Worm (Caenorhabditis elegans) whole organism, mixed stage, embryonic: ENCODE measurements around the gene Y36E3A.2.

Experiments
- ceh-83 ChIP-seq: fragments of 200-800 bp; sonication (Bioruptor generic); optimal IDR thresholded peaks from 2 replicates; lab custom pipeline; 2018; ENCODE audit warnings: mild to moderate bottlenecking, missing genetic modification characterization, missing compliant biosample characterization
- elt-1 ChIP-seq: sonication (generic microtip); optimal IDR thresholded peaks from 2 replicates; lab custom pipeline; 2017; ENCODE audit warnings: missing genetic modification characterization, mild to moderate bottlenecking, missing compliant biosample characterization, antibody characterized with exemption, moderate library complexity, borderline replicate concordance; ENCODE audit not compliant: insufficient read depth
- mep-1 ChIP-seq: fragments of 150-350 bp; optimal IDR thresholded peaks from 2 replicates; lab custom pipeline; 2017; ENCODE audit warnings: missing biosample characterization, missing genetic modification reagents, missing genetic modification characterization, inconsistent platforms
- nhr-237 ChIP-seq: fragments of 150-350 bp; optimal IDR thresholded peaks from 2 replicates; lab custom pipeline; 2014; ENCODE audit warnings: missing biosample characterization, missing genetic modification characterization
- nhr-76 ChIP-seq: sonication (generic microtip); optimal IDR thresholded peaks from 2 replicates; lab custom pipeline; 2017; ENCODE audit warnings: missing biosample characterization, missing genetic modification characterization
- snpc-4 ChIP-seq: fragments of 150-350 bp; optimal IDR thresholded peaks from 2 replicates; lab custom pipeline; 2014; ENCODE audit warnings: missing biosample characterization, missing genetic modification characterization
- sptf-1 ChIP-seq: sonication (generic microtip); optimal IDR thresholded peaks from 2 replicates; lab custom pipeline; 2017; ENCODE audit warnings: mild to moderate bottlenecking, missing genetic modification characterization, moderate library complexity, missing compliant biosample characterization
- ztf-11 ChIP-seq: fragments of 150-350 bp; optimal IDR thresholded peaks from 2 replicates; lab custom pipeline; 2014; ENCODE audit warnings: missing biosample characterization, missing genetic modification characterization

DNA sequence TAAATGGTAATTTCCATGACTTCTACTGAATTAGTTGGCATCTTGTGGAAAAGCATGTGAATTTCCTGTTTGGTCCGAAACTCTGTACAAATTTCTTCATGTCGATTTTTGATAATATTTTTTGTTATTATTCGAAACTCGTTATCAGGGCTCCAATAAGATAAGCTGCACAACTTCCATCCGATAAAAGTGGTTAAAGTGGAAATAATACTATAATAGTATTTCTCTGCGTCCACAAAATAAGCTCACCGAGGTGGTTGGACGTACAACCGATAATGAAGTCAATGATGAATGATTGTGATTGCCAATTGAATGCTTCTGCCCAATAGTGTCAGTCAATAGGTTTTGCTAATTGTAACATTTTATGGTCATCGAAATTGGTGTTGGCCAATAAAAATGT, 22.6 kb downstream of the Y36E3A.2 start, which contains the start of gene T26H5.4:
- TF ChIP-seq nhr-76 (tag; lab: Kevin White, UChicago) = no peak
- no peak for TF ChIP-seq snpc-4 (tag; lab: Kevin White, UChicago)
- TF ChIP-seq mep-1 = no peak
- TF ChIP-seq ceh-83 = no peak
- no peak for TF ChIP-seq nhr-237
- no peak for TF ChIP-seq sptf-1 (tag; lab: Kevin White, UChicago)
- no peak for TF ChIP-seq elt-1
- no peak for TF ChIP-seq ztf-11 (tag; lab: Kevin White, UChicago)
